Fruit fly (Drosophila melanogaster): ENCODE measurements around the gene emei.
A peak's percentile ranks its signal among the peaks of the same experiment; 100 is the strongest.

Gene emei

DNA sequence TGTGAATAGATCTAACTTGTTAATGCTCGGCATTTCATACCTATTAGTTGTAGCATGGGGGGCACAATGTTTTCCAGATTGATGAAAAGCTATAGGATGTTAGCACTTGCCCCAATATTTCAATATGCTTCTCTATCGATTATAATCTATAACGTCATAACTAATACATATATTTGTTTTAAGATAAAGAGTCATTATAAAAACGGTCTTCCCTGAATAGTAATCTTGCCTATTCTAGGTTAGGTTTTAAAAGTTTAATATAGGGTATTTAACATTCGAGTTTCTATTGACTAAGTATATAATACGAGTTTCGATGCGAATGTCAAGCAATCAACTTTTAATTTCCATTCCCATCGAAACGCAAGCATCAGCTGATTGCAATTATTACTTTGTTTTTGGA lies 48.3 kb upstream of the emei start, which contains the start of the genes CG6321 and Blos2 (continued):
- TF ChIP-seq fru (optimal IDR thresholded peaks at IDR 0.05) (no peak), trem (tag; optimal IDR thresholded peaks at IDR 0.05) (peak; percentile 68), Aef1 (GFP tag; IDR thresholded peaks at IDR 0.05) (peak; percentile 30; the same call in 1 of the 3 replicates), CG11695 (GFP tag; IDR thresholded peaks at IDR 0.05) (peak; percentile 82), ERR (GFP tag; optimal IDR thresholded peaks at IDR 0.05) (no peak), row (GFP tag; IDR thresholded peaks at IDR 0.05) (peak; percentile 93), CG31441 (GFP tag; IDR thresholded peaks at IDR 0.05) (peak; percentile 84), Hmr (GFP tag; optimal IDR thresholded peaks at IDR 0.05) (peak; percentile 82), CG18262 (tag; optimal IDR thresholded peaks at IDR 0.05) (peak; percentile 86), sens (GFP tag) (peak; percentile 93), CG1602 (GFP tag; optimal IDR thresholded peaks at IDR 0.05) (peak; percentile 51), CG1792 (GFP tag; optimal IDR thresholded peaks at IDR 0.05) (no peak), pfk (GFP tag; optimal IDR thresholded peaks at IDR 0.05) (no peak), Poxn (GFP tag; IDR thresholded peaks at IDR 0.05) (peak; percentile 39; the same call in 1 of the 2 replicates), phol (tag; optimal IDR thresholded peaks at IDR 0.05) (peak; percentile 81), CG2678 (tag; optimal IDR thresholded peaks at IDR 0.05) (peak; percentile 89), CkIIα-i1 (GFP tag; IDR thresholded peaks at IDR 0.05) (no peak), jigr1 (GFP tag; IDR thresholded peaks at IDR 0.05) (no peak), CG8388 (GFP tag; optimal IDR thresholded peaks at IDR 0.05) (peak; percentile 77), Hand (GFP tag; optimal IDR thresholded peaks at IDR 0.05) (peak; percentile 62), CG15269 (tag; optimal IDR thresholded peaks at IDR 0.05) (peak; percentile 88), Antp (GFP tag; optimal IDR thresholded peaks at IDR 0.05) (peak; percentile 15), ssp (GFP tag; IDR thresholded peaks at IDR 0.05) (no peak), CG10267 (tag; optimal IDR thresholded peaks at IDR 0.05) (peak; percentile 81), CG8944 (GFP tag; optimal IDR thresholded peaks at IDR 0.05) (no peak), CG17186 (GFP tag; optimal IDR thresholded peaks at IDR 0.05) (no peak), ro (GFP tag; IDR thresholded peaks at IDR 0.05) (no peak), CG6254 (GFP tag; optimal IDR thresholded peaks at IDR 0.05) (peak; percentile 23), Hr3 (GFP tag; optimal IDR thresholded peaks at IDR 0.05) (peak; percentile 69), ems (GFP tag; optimal IDR thresholded peaks at IDR 0.05) (peak; percentile 55), ken (GFP tag; IDR thresholded peaks at IDR 0.05) (peak; percentile 35; the same call in 1 of the 3 replicates), otp (GFP tag; IDR thresholded peaks at IDR 0.05) (no peak), gce (GFP tag; IDR thresholded peaks at IDR 0.05) (0 out of 3 replicates have a peak, but pooled peaks have one; percentile 5), CG7556 (GFP tag; optimal IDR thresholded peaks at IDR 0.05) (peak; percentile 79), ham (GFP tag; IDR thresholded peaks at IDR 0.05) (no peak), cg (GFP tag; optimal IDR thresholded peaks at IDR 0.05) (no peak), tup (GFP tag; optimal IDR thresholded peaks at IDR 0.05) (no peak), hbn (GFP tag; IDR thresholded peaks at IDR 0.05; ENCODE audit: partially characterized antibody) (no peak), Fer3 (tag; optimal IDR thresholded peaks at IDR 0.05) (peak; percentile 80), CG8359 (GFP tag; optimal IDR thresholded peaks at IDR 0.05; ENCODE audit: borderline replicate concordance) (peak; percentile 30), Ssrp (tag; optimal IDR thresholded peaks at IDR 0.05) (peak; percentile 67), aop (GFP tag; IDR thresholded peaks at IDR 0.05) (no peak), rib (GFP tag; IDR thresholded peaks at IDR 0.05) (no peak), dm (GFP tag; optimal IDR thresholded peaks at IDR 0.05) (no peak), Ets97D (GFP tag; optimal IDR thresholded peaks at IDR 0.05) (peak; percentile 30), CG9609 (GFP tag; optimal IDR thresholded peaks at IDR 0.05) (peak; percentile 32), CG32532 (GFP tag; IDR thresholded peaks at IDR 0.05) (peak; percentile 70; the same call in 1 of the 2 replicates), CG1647 (GFP tag; optimal IDR thresholded peaks at IDR 0.05) (peak; percentile 3), Dad (GFP tag; optimal IDR thresholded peaks at IDR 0.05) (peak; percentile 26), cas (GFP tag; IDR thresholded peaks at IDR 0.05) (no peak), CG5953 (GFP tag; IDR thresholded peaks at IDR 0.05) (no peak), ash1 (GFP tag; optimal IDR thresholded peaks at IDR 0.05) (no peak)
